Fruit fly (Drosophila melanogaster) whole organism, adult: ENCODE data around the gene Nepl19.
A peak's percentile ranks its signal among the peaks of the same experiment; 100 is the strongest.

Experiments
- CG11617 ChIP-seq: fragments of 200-800 bp; sonication (Bioruptor generic); optimal IDR thresholded peaks from 2 replicates; lab custom pipeline; 2017; ENCODE audit warnings: mild to moderate bottlenecking, missing biosample characterization, missing genetic modification reagents, missing genetic modification characterization
- CG12768 ChIP-seq: fragments of 200-800 bp; sonication (Bioruptor generic); optimal IDR thresholded peaks from 2 replicates; lab custom pipeline; 2017; ENCODE audit warnings: missing biosample characterization, missing genetic modification characterization, mild to moderate bottlenecking, moderate library complexity, missing genetic modification reagents
- CG14711 ChIP-seq: fragments of 200-800 bp; sonication (Bioruptor generic); optimal IDR thresholded peaks from 2 replicates; lab custom pipeline; 2018; ENCODE audit warnings: missing biosample characterization, mild to moderate bottlenecking, missing genetic modification characterization, moderate library complexity
- CG33017 ChIP-seq: fragments of 200-800 bp; sonication (Bioruptor generic); optimal IDR thresholded peaks from 2 replicates; lab custom pipeline; 2018; ENCODE audit warnings: missing biosample characterization, mild to moderate bottlenecking, missing genetic modification characterization, moderate library complexity
- CG5204 ChIP-seq: fragments of 200-800 bp; sonication (Bioruptor generic); optimal IDR thresholded peaks from 2 replicates; lab custom pipeline; 2016; ENCODE audit warnings: missing biosample characterization, missing genetic modification characterization
- CG7045 ChIP-seq: fragments of 200-800 bp; sonication (Bioruptor generic); optimal IDR thresholded peaks from 2 replicates; lab custom pipeline; 2017; ENCODE audit warnings: missing biosample characterization, mild to moderate bottlenecking, missing genetic modification characterization
- CG7101 ChIP-seq: fragments of 200-800 bp; sonication (Bioruptor generic); optimal IDR thresholded peaks from 2 replicates; lab custom pipeline; 2018; ENCODE audit warnings: missing biosample characterization, mild to moderate bottlenecking, missing genetic modification characterization, moderate library complexity
- Clk ChIP-seq: fragments of 200-800 bp; sonication (Bioruptor generic); optimal IDR thresholded peaks from 2 replicates; lab custom pipeline; 2017; ENCODE audit warnings: missing biosample characterization, missing genetic modification characterization
- Crg-1 ChIP-seq: fragments of 200-800 bp; sonication (Bioruptor generic); optimal IDR thresholded peaks from 2 replicates; lab custom pipeline; 2016; ENCODE audit warnings: missing biosample characterization, missing genetic modification characterization
- Hr96 ChIP-seq: fragments of 200-800 bp; sonication (Bioruptor generic); optimal IDR thresholded peaks from 2 replicates; lab custom pipeline; 2016; ENCODE audit warnings: missing biosample characterization, missing genetic modification characterization
- Mnt ChIP-seq: fragments of 200-800 bp; sonication (Bioruptor generic); optimal IDR thresholded peaks from 2 replicates; lab custom pipeline; 2016; ENCODE audit warnings: missing biosample characterization, mild to moderate bottlenecking, missing genetic modification characterization
- bab1 ChIP-seq: fragments of 200-800 bp; sonication (Bioruptor generic); optimal IDR thresholded peaks from 3 replicates; lab custom pipeline; 2019; ENCODE audit warnings: missing biosample characterization, mild to moderate bottlenecking, missing genetic modification characterization, moderate library complexity
- cic ChIP-seq: fragments of 200-800 bp; sonication (Bioruptor generic); optimal IDR thresholded peaks from 2 replicates; lab custom pipeline; 2017; ENCODE audit warnings: missing biosample characterization, mild to moderate bottlenecking, missing genetic modification characterization, moderate library complexity
- cnc ChIP-seq, 2 experiments: fragments of >200 bp; optimal IDR thresholded peaks; 2 replicates each; lab custom pipeline; 2017
- kay ChIP-seq: fragments of 200-800 bp; sonication (Bioruptor generic); peaks from one replicate; lab custom pipeline; 2016; ENCODE audit warnings: missing biosample characterization, missing genetic modification characterization, borderline replicate concordance
- ovo ChIP-seq: fragments of 200-800 bp; sonication (Bioruptor generic); optimal IDR thresholded peaks from 2 replicates; lab custom pipeline; 2016; ENCODE audit warnings: missing biosample characterization, missing genetic modification characterization
- pad ChIP-seq: fragments of 200-800 bp; sonication (Bioruptor generic); optimal IDR thresholded peaks from 3 replicates; lab custom pipeline; 2017; ENCODE audit warnings: missing biosample characterization, missing genetic modification characterization, mild to moderate bottlenecking, moderate library complexity, missing genetic modification reagents
- tj ChIP-seq: fragments of 200-800 bp; sonication (Bioruptor generic); optimal IDR thresholded peaks from 3 replicates; lab custom pipeline; 2017; ENCODE audit warnings: missing biosample characterization, mild to moderate bottlenecking, missing genetic modification characterization, moderate library complexity
- toe ChIP-seq: fragments of 200-800 bp; sonication (Bioruptor generic); optimal IDR thresholded peaks from 2 replicates; lab custom pipeline; 2016; ENCODE audit warnings: missing biosample characterization, missing genetic modification characterization

The Nepl19 gene

dm6 chr3R:28904816-28905435 lies 25.0 kb upstream of the Nepl19 start:
- TF ChIP-seq Hr96 (GFP tag; lab: Kevin White, UChicago) (peak; percentile 29), CG11617 (GFP tag; lab: Kevin White, UChicago) (no peak)

DNA sequence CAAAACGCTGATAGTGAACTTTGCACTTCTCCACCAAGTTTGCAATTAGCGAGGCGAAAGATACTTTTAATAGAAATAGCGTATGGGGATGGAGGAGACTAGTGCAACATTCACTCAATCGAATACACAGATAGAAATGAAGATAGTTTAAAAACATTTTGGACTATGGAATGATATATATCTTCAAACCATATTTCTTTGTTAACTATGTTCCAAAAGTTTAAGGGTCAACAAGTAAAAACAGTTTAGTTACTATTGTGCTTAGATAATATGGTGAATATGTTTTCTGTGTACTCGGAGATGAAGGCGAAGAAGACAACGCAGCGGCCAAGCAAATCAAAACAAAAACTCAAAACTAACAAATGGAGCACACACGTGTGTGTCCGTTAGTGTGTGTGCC lies 24.3 kb upstream of the Nepl19 start:
- TF ChIP-seq CG5204 (no peak), CG7045 (GFP tag; lab: Kevin White, UChicago) (no peak), pad (GFP tag; lab: Kevin White, UChicago) (no peak), CG33017 (no peak), CG7101 (tag; lab: Kevin White, UChicago) (no peak)

- no peak for TF ChIP-seq CG14711 (tag; lab: Kevin White, UChicago)
- TF ChIP-seq CG12768 (GFP tag; lab: Kevin White, UChicago), result no peak
- no peak for TF ChIP-seq CG5204
- no peak for TF ChIP-seq CG7101 (tag; lab: Kevin White, UChicago)
- no peak for TF ChIP-seq toe (GFP tag; lab: Kevin White, UChicago)
- no peak for TF ChIP-seq ovo (GFP tag; lab: Kevin White, UChicago)
- no peak for TF ChIP-seq Mnt (GFP tag; lab: Kevin White, UChicago)
- TF ChIP-seq Hr96 (GFP tag; lab: Kevin White, UChicago), result no peak
These were observed 23.5 kb upstream of the Nepl19 start for dm6 chr3R:28903392-28903791.

dm6 chr3R:28901468-28902163 lies 21.7 kb upstream of the Nepl19 start:
- TF ChIP-seq CG33017, result no peak
- peak; percentile 44 for TF ChIP-seq kay (GFP tag; lab: Kevin White, UChicago)

dm6 chr3R:28898921-28899545 lies 19.1 kb upstream of the Nepl19 start:
- TF ChIP-seq pad (GFP tag; lab: Kevin White, UChicago), result no peak
- no peak for TF ChIP-seq cnc (optimal IDR thresholded peaks at IDR 0.05; lab: Kevin White, UChicago)
- TF ChIP-seq ovo (GFP tag; lab: Kevin White, UChicago), result no peak
- TF ChIP-seq CG33017, result no peak
- no peak for TF ChIP-seq CG5204
- no peak for TF ChIP-seq Hr96 (GFP tag; lab: Kevin White, UChicago)
- no peak for TF ChIP-seq bab1 (GFP tag; lab: Kevin White, UChicago)
- no peak for TF ChIP-seq CG7101 (tag; lab: Kevin White, UChicago)
- TF ChIP-seq tj (GFP tag; lab: Kevin White, UChicago), result no peak

DNA sequence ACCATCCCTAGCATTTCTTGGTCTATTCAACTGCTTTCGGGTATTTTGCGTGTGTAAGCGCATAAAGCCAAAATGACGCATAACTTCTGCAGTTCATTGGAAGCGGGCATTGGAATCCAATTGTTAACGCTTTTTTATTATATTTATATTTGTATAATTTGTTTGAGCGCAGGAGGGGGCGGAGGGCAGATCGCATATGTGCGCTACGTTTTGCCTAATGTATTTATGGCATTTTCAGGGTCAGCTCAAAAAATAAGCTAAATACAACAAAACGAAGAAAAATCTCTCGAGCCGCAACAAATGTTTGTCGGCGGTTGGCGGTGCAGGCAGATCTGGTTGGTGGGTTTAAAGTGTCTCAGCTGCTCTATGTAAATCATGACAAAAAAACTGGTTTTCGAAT lies 18.0 kb upstream of the Nepl19 start:
- no peak for TF ChIP-seq Clk
- no peak for TF ChIP-seq Crg-1
- no peak for TF ChIP-seq CG7101 (tag; lab: Kevin White, UChicago)
- TF ChIP-seq CG12768 (GFP tag; lab: Kevin White, UChicago), result no peak
- TF ChIP-seq pad (GFP tag; lab: Kevin White, UChicago), result no peak
- TF ChIP-seq cnc (optimal IDR thresholded peaks at IDR 0.05; lab: Kevin White, UChicago), result no peak
- no peak for TF ChIP-seq CG5204
- TF ChIP-seq CG14711 (tag; lab: Kevin White, UChicago), result no peak

dm6 chr3R:28895014-28895413 lies 15.1 kb upstream of the Nepl19 start:
- TF ChIP-seq tj (GFP tag; lab: Kevin White, UChicago), result peak; percentile 40
- TF ChIP-seq toe (GFP tag; lab: Kevin White, UChicago), result no peak
- TF ChIP-seq Mnt (GFP tag; lab: Kevin White, UChicago), result no peak

DNA sequence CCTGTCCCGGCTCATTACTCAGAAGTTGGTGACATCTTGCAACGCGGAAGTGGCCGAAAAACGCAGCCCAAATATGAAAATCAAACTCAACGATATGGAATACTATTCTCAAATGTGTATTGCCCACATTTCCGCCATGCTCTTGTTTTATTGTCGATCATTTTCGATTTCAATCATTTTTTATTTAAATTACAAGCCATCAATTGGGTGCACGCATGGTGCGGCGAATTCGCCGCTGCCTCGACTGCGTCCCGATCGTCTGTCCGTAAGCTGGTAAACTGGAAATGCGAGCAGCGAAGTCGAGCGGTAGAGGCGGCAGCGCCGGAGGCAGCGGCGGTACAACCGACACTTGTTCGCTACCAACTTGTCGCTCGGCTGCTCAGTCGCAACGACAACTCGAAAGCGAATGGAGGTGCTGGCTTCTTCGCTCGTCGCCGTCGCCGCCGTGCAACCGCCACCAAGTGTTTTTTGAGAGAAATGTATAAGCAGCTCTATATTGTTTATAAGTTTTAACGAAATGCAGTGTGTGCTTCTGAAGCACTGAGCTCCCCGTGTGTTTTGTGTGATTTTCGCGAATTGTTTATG lies 11.7 kb upstream of the Nepl19 start:
- TF ChIP-seq CG7045 (GFP tag; lab: Kevin White, UChicago), result no peak
- TF ChIP-seq toe (GFP tag; lab: Kevin White, UChicago), result no peak
- TF ChIP-seq cic (GFP tag; lab: Kevin White, UChicago), result peak; percentile 10
- TF ChIP-seq cnc (optimal IDR thresholded peaks at IDR 0.05; lab: Kevin White, UChicago), result no peak
